Fruit fly (Drosophila melanogaster) whole organism, embryonic: Measurements from ENCODE around the gene CG13384.
A peak's percentile ranks its signal among the peaks of the same experiment; 100 is the strongest.

ENCODE experiments used
- Bdp1 ChIP-seq: fragments of 200-800 bp; sonication (Bioruptor generic); optimal IDR thresholded peaks from 3 replicates; lab custom pipeline; 2016; ENCODE audit warnings: missing biosample characterization, missing genetic modification characterization
- CG10565 ChIP-seq: fragments of 200-800 bp; sonication (Bioruptor generic); optimal IDR thresholded peaks from 3 replicates; lab custom pipeline; 2016; ENCODE audit warnings: missing biosample characterization, mild to moderate bottlenecking, missing genetic modification characterization
- CG12155 ChIP-seq: fragments of 200-800 bp; sonication (Bioruptor generic); optimal IDR thresholded peaks from 3 replicates; lab custom pipeline; 2016; ENCODE audit warnings: missing biosample characterization, missing genetic modification characterization
- CG1233 ChIP-seq: fragments of 200-800 bp; sonication (Bioruptor generic); optimal IDR thresholded peaks from 4 replicates; lab custom pipeline; 2018; ENCODE audit warnings: missing biosample characterization, mild to moderate bottlenecking, missing genetic modification characterization
- CG12744 ChIP-seq: fragments of 200-800 bp; sonication (Bioruptor generic); optimal IDR thresholded peaks from 2 replicates; lab custom pipeline; 2016; ENCODE audit warnings: missing biosample characterization, missing genetic modification characterization
- CG14441 ChIP-seq: fragments of 200-800 bp; sonication (Bioruptor generic); IDR thresholded peaks from 2 replicates; pipeline ENCODE4 v1.3.6; 2022; ENCODE audit warnings: missing biosample characterization, missing genetic modification characterization
- CG1602 ChIP-seq: fragments of 200-800 bp; sonication (Bioruptor generic); optimal IDR thresholded peaks from 3 replicates; lab custom pipeline; 2016; ENCODE audit warnings: missing biosample characterization, missing genetic modification characterization
- CG17829 ChIP-seq: fragments of 200-800 bp; optimal IDR thresholded peaks from 2 replicates; lab custom pipeline; 2019; ENCODE audit warnings: missing biosample characterization, mild to moderate bottlenecking, missing genetic modification characterization, moderate library complexity
- CG18599 ChIP-seq: fragments of 200-800 bp; sonication (Bioruptor generic); optimal IDR thresholded peaks from 3 replicates; lab custom pipeline; 2017; ENCODE audit warnings: missing biosample characterization, missing genetic modification characterization, mild to moderate bottlenecking, moderate library complexity, missing genetic modification reagents
- CG30020 ChIP-seq: fragments of 200-800 bp; optimal IDR thresholded peaks from 2 replicates; lab custom pipeline; 2019; ENCODE audit warnings: missing biosample characterization, mild to moderate bottlenecking, missing genetic modification characterization, moderate library complexity
- CG4360 ChIP-seq: fragments of 200-800 bp; sonication (Bioruptor generic); IDR thresholded peaks from 2 replicates; pipeline ENCODE4 v1.3.6; 2022; ENCODE audit warnings: missing biosample characterization, missing genetic modification characterization
- CG4707 ChIP-seq: fragments of 200-800 bp; sonication (Bioruptor generic); optimal IDR thresholded peaks from 2 replicates; lab custom pipeline; 2018; ENCODE audit warnings: missing biosample characterization, mild to moderate bottlenecking, missing genetic modification characterization, moderate library complexity
- CG6683 ChIP-seq: fragments of 200-800 bp; sonication (Bioruptor generic); optimal IDR thresholded peaks from 2 replicates; lab custom pipeline; 2017; ENCODE audit warnings: missing biosample characterization, mild to moderate bottlenecking, missing genetic modification characterization, missing genetic modification reagents
- CG7271 ChIP-seq: fragments of 200-800 bp; sonication (Bioruptor generic); optimal IDR thresholded peaks from 2 replicates; lab custom pipeline; 2018; ENCODE audit warnings: missing biosample characterization, mild to moderate bottlenecking, missing genetic modification characterization, moderate library complexity
- CG7839 ChIP-seq: fragments of 200-800 bp; sonication (Bioruptor generic); optimal IDR thresholded peaks from 3 replicates; lab custom pipeline; 2018; ENCODE audit warnings: missing biosample characterization, mild to moderate bottlenecking, missing genetic modification characterization, moderate library complexity
- CG9437 ChIP-seq: fragments of 200-800 bp; sonication (Bioruptor generic); optimal IDR thresholded peaks from 2 replicates; lab custom pipeline; 2018; ENCODE audit warnings: missing biosample characterization, mild to moderate bottlenecking, missing genetic modification characterization
- CG9817 ChIP-seq: fragments of 200-800 bp; sonication (Bioruptor generic); optimal IDR thresholded peaks from 2 replicates; lab custom pipeline; 2018; ENCODE audit warnings: missing biosample characterization, mild to moderate bottlenecking, missing genetic modification characterization, moderate library complexity
- Dfd ChIP-seq, 2 experiments: fragments of >200 bp; optimal IDR thresholded peaks; 2 replicates each; lab custom pipeline; 2017; ENCODE audit warnings: missing biosample characterization in 2 of 2, missing genetic modification characterization in 2 of 2
- HLH3B ChIP-seq: fragments of 200-800 bp; sonication (Bioruptor generic); IDR thresholded peaks from 2 replicates; pipeline ENCODE4 v1.3.6; 2022; ENCODE audit warnings: missing biosample characterization, missing genetic modification characterization
- HmgZ ChIP-seq: fragments of 200-800 bp; sonication (Bioruptor generic); optimal IDR thresholded peaks from 2 replicates; lab custom pipeline; 2018; ENCODE audit warnings: missing biosample characterization, mild to moderate bottlenecking, missing genetic modification characterization
- Hr3 ChIP-seq: fragments of 200-800 bp; sonication (Bioruptor generic); optimal IDR thresholded peaks from 3 replicates; lab custom pipeline; 2016; ENCODE audit warnings: missing biosample characterization, missing genetic modification characterization
- Hr51 ChIP-seq, 2 experiments: fragments of 200-800 bp; sonication (Bioruptor generic); optimal IDR thresholded peaks; 2 replicates in 1 of 2; 3 replicates in 1 of 2; lab custom pipeline; 2016 to 2018; ENCODE audit warnings: missing biosample characterization in 2 of 2, missing genetic modification characterization in 2 of 2, mild to moderate bottlenecking in 1 of 2, moderate library complexity in 1 of 2
- Hr78 ChIP-seq, 2 experiments: fragments of 200-800 bp in 1 of 2; fragments of >200 bp in 1 of 2; sonication (Bioruptor generic) in 1 of 2; optimal IDR thresholded peaks; 2 replicates each; lab custom pipeline; 2017 to 2019; ENCODE audit warnings: missing biosample characterization in 2 of 2, missing genetic modification characterization in 2 of 2, mild to moderate bottlenecking in 1 of 2, moderate library complexity in 1 of 2
- Mrtf ChIP-seq: fragments of 200-800 bp; sonication (Bioruptor generic); IDR thresholded peaks from 3 replicates; pipeline ENCODE4 v1.3.6; 2022; ENCODE audit warnings: missing biosample characterization, missing genetic modification characterization
- Pdp1 ChIP-seq, 2 experiments: fragments of 200-800 bp; sonication (Bioruptor generic); optimal IDR thresholded peaks; 3 replicates each; lab custom pipeline; 2016; ENCODE audit warnings: missing biosample characterization in 2 of 2, missing genetic modification characterization in 2 of 2, mild to moderate bottlenecking in 1 of 2, moderate library complexity in 1 of 2
- Sry-δ ChIP-seq: fragments of 200-800 bp; sonication (Bioruptor generic); optimal IDR thresholded peaks from 2 replicates; lab custom pipeline; 2016; ENCODE audit warnings: missing biosample characterization, missing genetic modification characterization
- Stat92E ChIP-seq, 3 experiments: fragments of >200 bp in 2 of 3; fragments of 200-800 bp in 1 of 3; sonication (Bioruptor generic) in 1 of 3; optimal IDR thresholded peaks; 2 replicates each; lab custom pipeline; 2017 to 2019; ENCODE audit warnings: missing biosample characterization in 3 of 3, missing genetic modification characterization in 3 of 3, mild to moderate bottlenecking in 1 of 3, moderate library complexity in 1 of 3
- Xbp1 ChIP-seq: fragments of 200-800 bp; sonication (Bioruptor generic); optimal IDR thresholded peaks from 3 replicates; lab custom pipeline; 2016; ENCODE audit warnings: missing biosample characterization, mild to moderate bottlenecking, missing genetic modification characterization
- aop ChIP-seq: fragments of 200-800 bp; sonication (Bioruptor generic); IDR thresholded peaks from 2 replicates; pipeline ENCODE4 v1.3.6; 2022; ENCODE audit warnings: missing biosample characterization, missing genetic modification characterization
- chinmo ChIP-seq: fragments of 200-800 bp; sonication (Bioruptor generic); IDR thresholded peaks from 4 replicates; pipeline ENCODE4 v1.3.6; 2022; ENCODE audit warnings: missing biosample characterization, missing genetic modification characterization; ENCODE audit not compliant: partially characterized antibody
- ci ChIP-seq: fragments of 200-800 bp; sonication (Bioruptor generic); IDR thresholded peaks from 3 replicates; pipeline ENCODE4 v1.3.6; 2022; ENCODE audit warnings: missing biosample characterization, missing genetic modification characterization
- crc ChIP-seq: fragments of 200-800 bp; sonication (Bioruptor generic); optimal IDR thresholded peaks from 2 replicates; lab custom pipeline; 2016; ENCODE audit warnings: missing biosample characterization, missing genetic modification characterization
- crp ChIP-seq, 2 experiments: fragments of 200-800 bp; sonication (Bioruptor generic); optimal IDR thresholded peaks; 2 replicates in 1 of 2; 3 replicates in 1 of 2; lab custom pipeline; 2017; ENCODE audit warnings: missing biosample characterization in 2 of 2, missing genetic modification characterization in 2 of 2, mild to moderate bottlenecking in 1 of 2, moderate library complexity in 1 of 2
- cwo ChIP-seq: fragments of 200-800 bp; sonication (Bioruptor generic); optimal IDR thresholded peaks from 3 replicates; lab custom pipeline; 2017; ENCODE audit warnings: missing biosample characterization, missing genetic modification characterization, mild to moderate bottlenecking, moderate library complexity, missing genetic modification reagents
- ewg ChIP-seq: fragments of 200-800 bp; sonication (Bioruptor generic); optimal IDR thresholded peaks from 3 replicates; lab custom pipeline; 2017; ENCODE audit warnings: mild to moderate bottlenecking, missing biosample characterization, missing genetic modification reagents, missing genetic modification characterization
- fd96Cb ChIP-seq: fragments of 200-800 bp; sonication (Bioruptor generic); optimal IDR thresholded peaks from 2 replicates; lab custom pipeline; 2018; ENCODE audit warnings: missing biosample characterization, mild to moderate bottlenecking, missing genetic modification characterization, moderate library complexity
- grn ChIP-seq: fragments of 200-800 bp; sonication (Bioruptor generic); optimal IDR thresholded peaks from 3 replicates; lab custom pipeline; 2017; ENCODE audit warnings: missing biosample characterization, missing genetic modification characterization
- otp ChIP-seq: fragments of 200-800 bp; sonication (Bioruptor generic); IDR thresholded peaks from 3 replicates; pipeline ENCODE4, ENCODE4 v1.3.6; 2022; ENCODE audit warnings: missing biosample characterization, missing genetic modification characterization
- peb ChIP-seq: fragments of 200-800 bp; sonication (Bioruptor generic); IDR thresholded peaks from 2 replicates; pipeline ENCODE4 v1.3.6; 2022; ENCODE audit warnings: missing biosample characterization, missing genetic modification characterization
- pfk ChIP-seq: fragments of 200-800 bp; sonication (Bioruptor generic); optimal IDR thresholded peaks from 2 replicates; lab custom pipeline; 2018; ENCODE audit warnings: missing biosample characterization, mild to moderate bottlenecking, missing genetic modification characterization, moderate library complexity
- pita ChIP-seq: fragments of 200-800 bp; sonication (Bioruptor generic); optimal IDR thresholded peaks from 2 replicates; lab custom pipeline; 2017; ENCODE audit warnings: missing biosample characterization, mild to moderate bottlenecking, missing genetic modification characterization
- row ChIP-seq: fragments of 200-800 bp; sonication (Bioruptor generic); IDR thresholded peaks from 3 replicates; pipeline ENCODE4 v1.3.6; 2022; ENCODE audit warnings: missing biosample characterization, missing genetic modification characterization
- salm ChIP-seq: fragments of 200-800 bp; sonication (Bioruptor generic); optimal IDR thresholded peaks from 2 replicates; lab custom pipeline; 2018; ENCODE audit warnings: missing biosample characterization, mild to moderate bottlenecking, missing genetic modification characterization
- so ChIP-seq: fragments of 200-800 bp; sonication (Bioruptor generic); IDR thresholded peaks from 3 replicates; pipeline ENCODE4 v1.3.6; 2022; ENCODE audit warnings: missing biosample characterization, missing genetic modification characterization
- sug ChIP-seq: fragments of 200-800 bp; optimal IDR thresholded peaks from 2 replicates; lab custom pipeline; 2019; ENCODE audit warnings: missing biosample characterization, mild to moderate bottlenecking, missing genetic modification characterization, moderate library complexity
- tap ChIP-seq: fragments of 200-800 bp; optimal IDR thresholded peaks from 3 replicates; lab custom pipeline; 2019; ENCODE audit warnings: missing biosample characterization, mild to moderate bottlenecking, missing genetic modification characterization, moderate library complexity
- trh ChIP-seq: fragments of 200-800 bp; sonication (Bioruptor generic); optimal IDR thresholded peaks from 2 replicates; lab custom pipeline; 2016; ENCODE audit warnings: missing biosample characterization, missing genetic modification characterization
- wdn ChIP-seq: fragments of 200-800 bp; sonication (Bioruptor generic); IDR thresholded peaks from 2 replicates; pipeline ENCODE4 v1.3.6; 2022; ENCODE audit warnings: missing biosample characterization, missing genetic modification characterization

The CG13384 gene

DNA sequence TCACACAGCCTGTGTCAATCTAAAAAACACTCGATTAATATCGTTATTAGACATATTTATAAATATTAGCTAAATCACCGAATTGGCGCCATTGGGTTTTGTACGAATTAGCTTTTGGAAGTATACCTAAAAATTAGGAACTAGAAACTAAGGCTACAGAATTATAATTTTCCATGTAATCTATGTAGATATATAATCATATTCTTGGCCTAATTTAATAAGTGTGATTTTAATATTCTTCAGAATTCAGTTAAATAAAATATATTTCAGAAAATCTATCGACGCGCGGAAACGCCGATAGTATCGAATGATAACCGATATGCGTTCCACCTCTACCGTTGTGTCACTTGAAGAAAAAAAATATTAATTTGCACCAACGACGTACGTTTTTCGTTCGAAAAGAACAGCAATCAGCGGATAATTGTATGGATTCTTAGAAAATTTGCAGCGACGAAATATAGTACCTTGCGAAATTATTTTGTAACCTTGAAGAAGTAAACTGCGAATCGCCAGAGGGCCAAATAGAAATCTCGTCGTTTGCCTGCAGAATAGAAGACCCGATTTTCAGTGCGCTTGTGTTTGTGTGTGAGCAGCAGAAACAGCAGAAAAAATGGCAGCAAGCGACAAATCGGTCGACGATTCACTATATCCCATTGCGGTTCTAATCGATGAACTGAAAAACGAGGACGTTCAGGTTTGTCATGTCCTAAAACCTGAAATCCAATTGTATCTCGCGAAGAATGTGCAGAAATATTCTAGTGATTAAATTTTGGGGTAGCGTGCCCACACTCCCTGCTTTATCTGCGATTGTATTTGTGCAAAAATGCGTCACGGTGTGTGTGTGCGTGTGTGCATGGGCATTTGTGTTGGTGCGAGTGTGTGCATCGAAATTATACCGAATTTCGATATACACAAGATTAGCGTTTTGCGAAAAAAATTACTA, 18.3 kb upstream of the CG13384 start, which contains the start of gene Pp2A-29B (continued):
- TF ChIP-seq Pdp1 (GFP tag; optimal IDR thresholded peaks at IDR 0.05; lab: Kevin White, UChicago): peak in 1 of 2 experiments; percentile 74
- no peak for TF ChIP-seq trh (GFP tag; lab: Kevin White, UChicago)
- TF ChIP-seq HmgZ (tag; lab: Kevin White, UChicago): peak; percentile 27
- TF ChIP-seq CG7839: peak; percentile 25
- TF ChIP-seq peb (GFP tag; lab: Robert Waterston, UW): no peak
- no peak for TF ChIP-seq aop (GFP tag; lab: Robert Waterston, UW)
- TF ChIP-seq crc (GFP tag; lab: Kevin White, UChicago): no peak
- no peak; the same call in 1 of the 2 replicates for TF ChIP-seq CG14441 (GFP tag; lab: Robert Waterston, UW)
- TF ChIP-seq grn: no peak
- TF ChIP-seq CG1233 (GFP tag; lab: Kevin White, UChicago): no peak
- TF ChIP-seq Stat92E (GFP tag; optimal IDR thresholded peaks at IDR 0.05; lab: Kevin White, UChicago): peak in 1 of 3 experiments; percentile 14
- TF ChIP-seq so (GFP tag; lab: Robert Waterston, UW): no peak
- peak; percentile 53 for TF ChIP-seq CG17829 (tag; lab: Kevin White, UChicago)
- no peak for TF ChIP-seq pfk (GFP tag; lab: Kevin White, UChicago)
- no peak for TF ChIP-seq otp (GFP tag; lab: Robert Waterston, UW)
- peak; percentile 51 for TF ChIP-seq Hr3
- TF ChIP-seq CG9437 (GFP tag; lab: Kevin White, UChicago): peak; percentile 35
- no peak for TF ChIP-seq CG1602 (GFP tag; lab: Kevin White, UChicago)
- no peak for TF ChIP-seq Dfd (GFP tag; optimal IDR thresholded peaks at IDR 0.05; lab: Kevin White, UChicago)
- TF ChIP-seq CG12155 (GFP tag; lab: Kevin White, UChicago): peak; percentile 16
- TF ChIP-seq CG6683 (GFP tag; lab: Kevin White, UChicago): no peak
- no peak for TF ChIP-seq Mrtf (GFP tag; lab: Robert Waterston, UW)
- no peak for TF ChIP-seq HLH3B (GFP tag; lab: Robert Waterston, UW)
- TF ChIP-seq CG12744 (GFP tag; lab: Kevin White, UChicago): no peak
- TF ChIP-seq cwo (GFP tag; lab: Kevin White, UChicago): no peak
- no peak for TF ChIP-seq Hr78 (GFP tag; optimal IDR thresholded peaks at IDR 0.05; lab: Kevin White, UChicago)
- TF ChIP-seq salm (tag; lab: Kevin White, UChicago): no peak
- TF ChIP-seq ewg (GFP tag; lab: Kevin White, UChicago): no peak
- TF ChIP-seq CG4360 (GFP tag; lab: Robert Waterston, UW): no peak
- TF ChIP-seq ci (GFP tag; lab: Robert Waterston, UW): no peak
- peak; percentile 39 for TF ChIP-seq Xbp1 (GFP tag; lab: Kevin White, UChicago)
- peak; percentile 17 for TF ChIP-seq CG9817 (tag; lab: Kevin White, UChicago)
- no peak for TF ChIP-seq CG18599 (GFP tag; lab: Kevin White, UChicago)
- no peak for TF ChIP-seq crp (GFP tag; optimal IDR thresholded peaks at IDR 0.05; lab: Kevin White, UChicago)
- no peak for TF ChIP-seq tap (tag; lab: Kevin White, UChicago)
- TF ChIP-seq pita (GFP tag; lab: Kevin White, UChicago): no peak
- peak; percentile 85 for TF ChIP-seq row (GFP tag; lab: Robert Waterston, UW)
- TF ChIP-seq wdn (GFP tag; lab: Robert Waterston, UW): no peak
- no peak for TF ChIP-seq CG7271
- TF ChIP-seq sug (tag; lab: Kevin White, UChicago): peak; percentile 59
- TF ChIP-seq CG30020: peak; percentile 71
- TF ChIP-seq Sry-δ (GFP tag; lab: Kevin White, UChicago): peak; percentile 92
- TF ChIP-seq CG10565 (GFP tag; lab: Kevin White, UChicago): no peak
- TF ChIP-seq Hr51 (GFP tag; optimal IDR thresholded peaks at IDR 0.05; lab: Kevin White, UChicago): no peak
- no peak for TF ChIP-seq Bdp1 (GFP tag; lab: Kevin White, UChicago)
- peak; percentile 93; the same call in 3 of the 4 replicates for TF ChIP-seq chinmo (GFP tag; lab: Robert Waterston, UW)
- TF ChIP-seq CG4707 (GFP tag; lab: Kevin White, UChicago): no peak
- TF ChIP-seq fd96Cb: no peak
